Worm (Caenorhabditis elegans) whole organism, L3 larva: ENCODE data around the gene ZK1010.5.

ENCODE experiments used
- ceh-82 ChIP-seq: fragments of 150-350 bp; optimal IDR thresholded peaks from 2 replicates; lab custom pipeline; 2014; ENCODE audit warnings: missing biosample characterization, missing genetic modification characterization
- egl-27 ChIP-seq: sonication (generic microtip); optimal IDR thresholded peaks from 4 replicates; lab custom pipeline; 2017; ENCODE audit warnings: missing biosample characterization, missing genetic modification reagents, missing genetic modification characterization
- elt-1 ChIP-seq: fragments of 150-350 bp; optimal IDR thresholded peaks from 2 replicates; lab custom pipeline; 2014; ENCODE audit warnings: missing biosample characterization, missing genetic modification characterization
- jun-1 ChIP-seq: fragments of 150-350 bp; optimal IDR thresholded peaks from 2 replicates; lab custom pipeline; 2014; ENCODE audit warnings: missing biosample characterization, missing genetic modification reagents, missing genetic modification characterization
- skn-1 ChIP-seq: fragments of 150-350 bp; optimal IDR thresholded peaks from 2 replicates; lab custom pipeline; 2014; ENCODE audit warnings: missing biosample characterization, missing genetic modification characterization
- snpc-4 ChIP-seq: fragments of 150-350 bp; optimal IDR thresholded peaks from 2 replicates; lab custom pipeline; 2014; ENCODE audit warnings: missing biosample characterization, missing genetic modification characterization
- tbx-2 ChIP-seq: sonication (generic microtip); optimal IDR thresholded peaks from 2 replicates; lab custom pipeline; 2016; ENCODE audit warnings: mild to moderate bottlenecking, missing genetic modification characterization, missing compliant biosample characterization

DNA sequence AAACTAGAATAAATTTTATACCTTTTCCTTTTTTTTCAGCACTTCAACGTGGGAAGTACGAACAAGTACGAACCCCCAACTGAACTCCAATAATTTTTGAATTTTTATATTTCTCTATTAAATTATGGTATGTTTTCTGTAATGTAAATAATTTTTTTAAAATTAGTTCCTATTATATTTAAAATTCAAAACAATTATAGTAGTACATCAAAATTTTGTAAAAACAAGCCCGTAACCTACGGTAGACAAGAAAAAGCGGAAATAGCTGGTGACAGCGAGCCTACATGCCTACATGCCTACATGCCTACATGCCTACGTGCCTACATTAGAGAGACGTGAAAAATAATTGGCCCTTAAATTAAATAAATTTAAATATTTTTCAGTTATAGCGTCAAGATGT lies 44.4 kb upstream of the ZK1010.5 start, which contains the start of gene F14F7.5:
- TF ChIP-seq tbx-2 (tag; lab: Kevin White, UChicago) = no peak
- no peak for TF ChIP-seq snpc-4 (tag; lab: Kevin White, UChicago)
- no peak for TF ChIP-seq jun-1 (tag; lab: Kevin White, UChicago)
- no peak for TF ChIP-seq elt-1 (tag; lab: Kevin White, UChicago)
- no peak for TF ChIP-seq skn-1 (tag; lab: Kevin White, UChicago)
- no peak for TF ChIP-seq egl-27 (tag; lab: Kevin White, UChicago)
- TF ChIP-seq ceh-82 (tag; lab: Kevin White, UChicago) = no peak
